Fruit fly (Drosophila melanogaster) whole organism, embryonic: Measurements from ENCODE around the gene ldbr.
A peak's percentile ranks its signal among the peaks of the same experiment; 100 is the strongest.

Experiments used
- CG11560 ChIP-seq: fragments of 200-800 bp; sonication (Bioruptor generic); IDR thresholded peaks from 3 replicates; pipeline ENCODE4 v1.3.6; 2022; ENCODE audit warnings: missing biosample characterization, missing genetic modification characterization
- CG11723 ChIP-seq: fragments of 200-800 bp; sonication (Bioruptor generic); optimal IDR thresholded peaks from 2 replicates; lab custom pipeline; 2017; ENCODE audit warnings: missing biosample characterization, mild to moderate bottlenecking, missing genetic modification characterization
- CG14965 ChIP-seq: fragments of 200-800 bp; sonication (Bioruptor generic); optimal IDR thresholded peaks from 2 replicates; lab custom pipeline; 2016; ENCODE audit warnings: missing biosample characterization, missing genetic modification characterization, borderline replicate concordance
- CG15514 ChIP-seq: fragments of 200-800 bp; sonication (Bioruptor generic); optimal IDR thresholded peaks from 3 replicates; lab custom pipeline; 2017; ENCODE audit warnings: missing biosample characterization, missing genetic modification characterization, mild to moderate bottlenecking, moderate library complexity, missing genetic modification reagents
- CG15696 ChIP-seq: fragments of 200-800 bp; sonication (Bioruptor generic); optimal IDR thresholded peaks from 2 replicates; lab custom pipeline; 2019; ENCODE audit warnings: missing biosample characterization, mild to moderate bottlenecking, missing genetic modification characterization, moderate library complexity
- CG1603 ChIP-seq: fragments of 200-800 bp; sonication (Bioruptor generic); optimal IDR thresholded peaks from 2 replicates; lab custom pipeline; 2019; ENCODE audit warnings: missing biosample characterization, mild to moderate bottlenecking, missing genetic modification characterization, moderate library complexity
- CG16815 ChIP-seq: fragments of 200-800 bp; sonication (Bioruptor generic); optimal IDR thresholded peaks from 3 replicates; lab custom pipeline; 2017; ENCODE audit warnings: missing biosample characterization, mild to moderate bottlenecking, missing genetic modification characterization
- CG17912 ChIP-seq: fragments of 200-800 bp; sonication (Bioruptor generic); optimal IDR thresholded peaks from 2 replicates; lab custom pipeline; 2018; ENCODE audit warnings: missing biosample characterization, mild to moderate bottlenecking, missing genetic modification characterization
- CG18599 ChIP-seq: fragments of 200-800 bp; sonication (Bioruptor generic); optimal IDR thresholded peaks from 3 replicates; lab custom pipeline; 2017; ENCODE audit warnings: missing biosample characterization, missing genetic modification characterization, mild to moderate bottlenecking, moderate library complexity, missing genetic modification reagents
- CG2116 ChIP-seq: fragments of 200-800 bp; sonication (Bioruptor generic); optimal IDR thresholded peaks from 3 replicates; lab custom pipeline; 2018; ENCODE audit warnings: missing biosample characterization, mild to moderate bottlenecking, missing genetic modification characterization
- CG3281 ChIP-seq: fragments of 200-800 bp; sonication (Bioruptor generic); optimal IDR thresholded peaks from 3 replicates; lab custom pipeline; 2017; ENCODE audit warnings: missing biosample characterization, mild to moderate bottlenecking, missing genetic modification characterization
- CG4360 ChIP-seq: fragments of 200-800 bp; sonication (Bioruptor generic); IDR thresholded peaks from 2 replicates; pipeline ENCODE4 v1.3.6; 2022; ENCODE audit warnings: missing biosample characterization, missing genetic modification characterization
- CG5180 ChIP-seq: fragments of 200-800 bp; sonication (Bioruptor generic); optimal IDR thresholded peaks from 3 replicates; lab custom pipeline; 2017; ENCODE audit warnings: missing biosample characterization, missing genetic modification characterization, mild to moderate bottlenecking, moderate library complexity, missing genetic modification reagents
- CG5245 ChIP-seq: fragments of 200-800 bp; sonication (Bioruptor generic); optimal IDR thresholded peaks from 3 replicates; lab custom pipeline; 2016; ENCODE audit warnings: missing biosample characterization, missing genetic modification characterization
- CG8478 ChIP-seq: fragments of >200 bp; optimal IDR thresholded peaks from 2 replicates; lab custom pipeline; 2018
- CG9609 ChIP-seq: fragments of 200-800 bp; sonication (Bioruptor generic); optimal IDR thresholded peaks from 3 replicates; lab custom pipeline; 2016; ENCODE audit warnings: missing biosample characterization, missing genetic modification characterization
- Dfd ChIP-seq, 2 experiments: fragments of >200 bp; optimal IDR thresholded peaks; 2 replicates each; lab custom pipeline; 2017; ENCODE audit warnings: missing biosample characterization in 2 of 2, missing genetic modification characterization in 2 of 2
- Dref ChIP-seq: fragments of 200-800 bp; sonication (Bioruptor generic); IDR thresholded peaks from 2 replicates; pipeline ENCODE4 v1.3.6; 2022; ENCODE audit warnings: missing biosample characterization, missing genetic modification characterization
- Gsc ChIP-seq: fragments of 200-800 bp; sonication (Bioruptor generic); IDR thresholded peaks from 2 replicates; pipeline ENCODE4 v1.3.6; 2022; ENCODE audit warnings: missing biosample characterization, missing genetic modification characterization
- H2.0 ChIP-seq: fragments of 200-800 bp; sonication (Bioruptor generic); IDR thresholded peaks from 2 replicates; pipeline ENCODE4 v1.3.6; 2022; ENCODE audit warnings: missing biosample characterization, missing genetic modification characterization
- Lhr ChIP-seq: fragments of 200-800 bp; sonication (Bioruptor generic); optimal IDR thresholded peaks from 3 replicates; lab custom pipeline; 2017; ENCODE audit warnings: mild to moderate bottlenecking, missing biosample characterization, missing genetic modification reagents, missing genetic modification characterization
- MESR4 ChIP-seq: fragments of 200-800 bp; sonication (Bioruptor generic); optimal IDR thresholded peaks from 2 replicates; lab custom pipeline; 2018; ENCODE audit warnings: missing biosample characterization, mild to moderate bottlenecking, missing genetic modification characterization, moderate library complexity
- Med ChIP-seq: fragments of 200-800 bp; sonication (Bioruptor generic); peaks from one replicate; lab custom pipeline; 2016; ENCODE audit warnings: missing biosample characterization, missing genetic modification characterization, mild to moderate bottlenecking, inconsistent platforms, moderate library complexity
- Mes4 ChIP-seq: fragments of 200-800 bp; sonication (Bioruptor generic); optimal IDR thresholded peaks from 2 replicates; lab custom pipeline; 2016; ENCODE audit warnings: missing biosample characterization, missing genetic modification characterization
- Myb ChIP-seq: fragments of 200-800 bp; sonication (Bioruptor generic); optimal IDR thresholded peaks from 2 replicates; lab custom pipeline; 2016; ENCODE audit warnings: missing biosample characterization, missing genetic modification characterization
- PHDP ChIP-seq: fragments of 200-800 bp; sonication (Bioruptor generic); optimal IDR thresholded peaks from 3 replicates; lab custom pipeline; 2018; ENCODE audit warnings: missing biosample characterization, mild to moderate bottlenecking, missing genetic modification characterization, moderate library complexity
- Ravus ChIP-seq: fragments of 200-800 bp; sonication (Bioruptor generic); IDR thresholded peaks from 2 replicates; pipeline ENCODE4 v1.3.6; 2022; ENCODE audit warnings: missing biosample characterization, missing genetic modification characterization
- Scr ChIP-seq: fragments of 200-800 bp; sonication (Bioruptor generic); IDR thresholded peaks from 2 replicates; pipeline ENCODE4 v1.3.6; 2022; ENCODE audit warnings: missing biosample characterization, missing genetic modification characterization; ENCODE audit not compliant: partially characterized antibody
- Sox100B ChIP-seq: fragments of 200-800 bp; sonication (Bioruptor generic); optimal IDR thresholded peaks from 3 replicates; lab custom pipeline; 2018; ENCODE audit warnings: missing biosample characterization, mild to moderate bottlenecking, missing genetic modification characterization
- Stat92E ChIP-seq, 3 experiments: fragments of >200 bp in 2 of 3; fragments of 200-800 bp in 1 of 3; sonication (Bioruptor generic) in 1 of 3; optimal IDR thresholded peaks; 2 replicates each; lab custom pipeline; 2017 to 2019; ENCODE audit warnings: missing biosample characterization in 3 of 3, missing genetic modification characterization in 3 of 3, mild to moderate bottlenecking in 1 of 3, moderate library complexity in 1 of 3
- bcd ChIP-seq: fragments of 200-800 bp; sonication (Bioruptor generic); optimal IDR thresholded peaks from 2 replicates; lab custom pipeline; 2017; ENCODE audit warnings: missing biosample characterization, mild to moderate bottlenecking, missing genetic modification characterization
- bowl ChIP-seq: fragments of 200-800 bp; sonication (Bioruptor generic); IDR thresholded peaks from 2 replicates; pipeline ENCODE4 v1.3.6; 2022; ENCODE audit warnings: missing biosample characterization, missing genetic modification characterization
- cad ChIP-seq: fragments of >200 bp; optimal IDR thresholded peaks from 2 replicates; lab custom pipeline; 2017; ENCODE audit warnings: missing biosample characterization, missing genetic modification characterization
- chif ChIP-seq, 2 experiments: fragments of 200-800 bp; sonication (Bioruptor generic); optimal IDR thresholded peaks; 3 replicates each; lab custom pipeline; 2016; ENCODE audit warnings: missing biosample characterization in 2 of 2, missing genetic modification characterization in 2 of 2
- crp ChIP-seq, 2 experiments: fragments of 200-800 bp; sonication (Bioruptor generic); optimal IDR thresholded peaks; 2 replicates in 1 of 2; 3 replicates in 1 of 2; lab custom pipeline; 2017; ENCODE audit warnings: missing biosample characterization in 2 of 2, missing genetic modification characterization in 2 of 2, mild to moderate bottlenecking in 1 of 2, moderate library complexity in 1 of 2
- ewg ChIP-seq: fragments of 200-800 bp; sonication (Bioruptor generic); optimal IDR thresholded peaks from 3 replicates; lab custom pipeline; 2017; ENCODE audit warnings: mild to moderate bottlenecking, missing biosample characterization, missing genetic modification reagents, missing genetic modification characterization
- inv ChIP-seq: fragments of 200-800 bp; sonication (Bioruptor generic); IDR thresholded peaks from 2 replicates; pipeline ENCODE4 v1.3.6; 2022; ENCODE audit warnings: missing biosample characterization, missing genetic modification characterization; ENCODE audit not compliant: partially characterized antibody
- maf-S ChIP-seq: fragments of 200-800 bp; sonication (Bioruptor generic); optimal IDR thresholded peaks from 2 replicates; lab custom pipeline; 2016; ENCODE audit warnings: missing biosample characterization, missing genetic modification characterization
- org-1 ChIP-seq: fragments of 200-800 bp; sonication (Bioruptor generic); optimal IDR thresholded peaks from 2 replicates; lab custom pipeline; 2017; ENCODE audit warnings: missing biosample characterization, missing genetic modification characterization
- pb ChIP-seq: fragments of 200-800 bp; sonication (Bioruptor generic); optimal IDR thresholded peaks from 3 replicates; lab custom pipeline; 2016; ENCODE audit warnings: missing biosample characterization, missing genetic modification characterization
- pho ChIP-seq: fragments of 200-800 bp; sonication (Bioruptor generic); optimal IDR thresholded peaks from 2 replicates; lab custom pipeline; 2016; ENCODE audit warnings: missing biosample characterization, missing genetic modification characterization
- row ChIP-seq: fragments of 200-800 bp; sonication (Bioruptor generic); IDR thresholded peaks from 3 replicates; pipeline ENCODE4 v1.3.6; 2022; ENCODE audit warnings: missing biosample characterization, missing genetic modification characterization
- sens ChIP-seq: fragments of 200-800 bp; sonication (Bioruptor generic); peaks from one replicate; lab custom pipeline; 2016; ENCODE audit warnings: missing biosample characterization, missing genetic modification characterization
- slp2 ChIP-seq: fragments of 200-800 bp; sonication (Bioruptor generic); optimal IDR thresholded peaks from 2 replicates; lab custom pipeline; 2016; ENCODE audit warnings: missing biosample characterization, missing genetic modification characterization
- usp ChIP-seq: fragments of >200 bp; optimal IDR thresholded peaks from 2 replicates; lab custom pipeline; 2017; ENCODE audit warnings: missing biosample characterization, missing genetic modification characterization
- z ChIP-seq: fragments of 200-800 bp; sonication (Bioruptor generic); IDR thresholded peaks from 3 replicates; pipeline ENCODE4 v1.3.6; 2022; ENCODE audit warnings: missing biosample characterization, missing genetic modification characterization

The ldbr gene

dm6 chr3L:8124481-8125359 lies 3.1 kb downstream of the ldbr start, which contains the start of the genes CG7550 and mRpL36 (continued):
- no peak for TF ChIP-seq ewg (GFP tag; lab: Kevin White, UChicago)
- peak; percentile 68 for TF ChIP-seq Dref
- TF ChIP-seq CG11723 (GFP tag; lab: Kevin White, UChicago), result no peak
- no peak for TF ChIP-seq CG4360
- TF ChIP-seq bowl (GFP tag; lab: Robert Waterston, UW), result no peak
- TF ChIP-seq CG17912 (GFP tag; lab: Kevin White, UChicago), result no peak
- TF ChIP-seq chif (GFP tag; optimal IDR thresholded peaks at IDR 0.05; lab: Kevin White, UChicago), result no peak
- TF ChIP-seq maf-S, result no peak
- no peak for TF ChIP-seq CG5180 (GFP tag; lab: Kevin White, UChicago)
- no peak for TF ChIP-seq H2.0 (GFP tag; lab: Robert Waterston, UW)
- TF ChIP-seq CG9609 (GFP tag; lab: Kevin White, UChicago), result no peak
- TF ChIP-seq Lhr, result no peak
- no peak for TF ChIP-seq CG14965 (GFP tag; lab: Kevin White, UChicago)
- peak; percentile 26 for TF ChIP-seq CG15514 (GFP tag; lab: Kevin White, UChicago)
- TF ChIP-seq Mes4 (GFP tag; lab: Kevin White, UChicago), result no peak
- TF ChIP-seq sens (GFP tag; lab: Kevin White, UChicago), result peak; percentile 28
- no peak for TF ChIP-seq PHDP (tag; lab: Kevin White, UChicago)
- TF ChIP-seq CG8478, result no peak
- TF ChIP-seq pho, result no peak
- TF ChIP-seq CG11560 (tag; lab: Robert Waterston, UW), result no peak
- no peak for TF ChIP-seq Stat92E (GFP tag; optimal IDR thresholded peaks at IDR 0.05; lab: Kevin White, UChicago)
- TF ChIP-seq bcd (GFP tag; lab: Kevin White, UChicago), result no peak
- peak; percentile 21 for TF ChIP-seq CG2116
- TF ChIP-seq Ravus (GFP tag; lab: Robert Waterston, UW), result no peak
- TF ChIP-seq Med (GFP tag; lab: Kevin White, UChicago), result peak; percentile 55
- no peak for TF ChIP-seq z
- TF ChIP-seq CG18599 (GFP tag; lab: Kevin White, UChicago), result no peak
- no peak for TF ChIP-seq Scr (GFP tag; lab: Robert Waterston, UW)
- no peak for TF ChIP-seq usp (GFP tag; lab: Kevin White, UChicago)
- 0 out of 3 replicates have a peak, but pooled peaks have one; percentile 10 for TF ChIP-seq row (GFP tag; lab: Robert Waterston, UW)
- TF ChIP-seq slp2 (GFP tag; lab: Kevin White, UChicago), result peak; percentile 1
- no peak for TF ChIP-seq pb (GFP tag; lab: Kevin White, UChicago)
- no peak for TF ChIP-seq CG15696 (tag; lab: Kevin White, UChicago)
- TF ChIP-seq CG16815, result no peak
- no peak for TF ChIP-seq CG5245
- no peak for TF ChIP-seq org-1 (GFP tag; lab: Kevin White, UChicago)
- TF ChIP-seq Myb (GFP tag; lab: Kevin White, UChicago), result no peak
- TF ChIP-seq crp (GFP tag; optimal IDR thresholded peaks at IDR 0.05; lab: Kevin White, UChicago), result peak in 1 of 2 experiments; percentile 67
- TF ChIP-seq Dfd (GFP tag; optimal IDR thresholded peaks at IDR 0.05; lab: Kevin White, UChicago), result no peak
- no peak for TF ChIP-seq CG1603 (tag; lab: Kevin White, UChicago)
- TF ChIP-seq MESR4 (GFP tag; lab: Kevin White, UChicago), result no peak
- TF ChIP-seq inv (GFP tag; lab: Robert Waterston, UW), result no peak
- no peak for TF ChIP-seq Sox100B (GFP tag; lab: Kevin White, UChicago)
- no peak for TF ChIP-seq CG3281
- no peak for TF ChIP-seq cad (GFP tag; lab: Kevin White, UChicago)
- TF ChIP-seq Gsc, result no peak
